Fruit fly (Drosophila melanogaster) whole organism, embryonic: ENCODE measurements around the gene Ir25a.
A peak's percentile ranks its signal among the peaks of the same experiment; 100 is the strongest.

Experiments used
- ATbp ChIP-seq: fragments of 200-800 bp; sonication (Bioruptor generic); optimal IDR thresholded peaks from 2 replicates; lab custom pipeline; 2017; ENCODE audit warnings: missing biosample characterization, mild to moderate bottlenecking, missing genetic modification characterization, missing genetic modification reagents
- Ada2b ChIP-seq: fragments of 200-800 bp; sonication (Bioruptor generic); IDR thresholded peaks from 2 replicates; pipeline ENCODE4 v1.3.6; 2022; ENCODE audit warnings: missing biosample characterization, missing genetic modification characterization
- B-H2 ChIP-seq: fragments of 200-800 bp; sonication (Bioruptor generic); optimal IDR thresholded peaks from 2 replicates; lab custom pipeline; 2018; ENCODE audit warnings: missing biosample characterization, mild to moderate bottlenecking, missing genetic modification characterization
- BEAF-32 ChIP-seq: fragments of 200-800 bp; sonication (Bioruptor generic); optimal IDR thresholded peaks from 3 replicates; lab custom pipeline; 2017; ENCODE audit warnings: missing biosample characterization, missing genetic modification characterization, mild to moderate bottlenecking, moderate library complexity, missing genetic modification reagents
- Bdp1 ChIP-seq: fragments of 200-800 bp; sonication (Bioruptor generic); optimal IDR thresholded peaks from 3 replicates; lab custom pipeline; 2016; ENCODE audit warnings: missing biosample characterization, missing genetic modification characterization
- Bteb2 ChIP-seq: fragments of 200-800 bp; sonication (Bioruptor generic); optimal IDR thresholded peaks from 2 replicates; lab custom pipeline; 2016; ENCODE audit warnings: missing biosample characterization, missing genetic modification characterization
- CG10321 ChIP-seq: fragments of 200-800 bp; sonication (Bioruptor generic); IDR thresholded peaks from 2 replicates; pipeline ENCODE4 v1.3.6; 2022; ENCODE audit warnings: missing biosample characterization, missing genetic modification characterization
- CG10462 ChIP-seq: fragments of 200-800 bp; sonication (Bioruptor generic); optimal IDR thresholded peaks from 2 replicates; lab custom pipeline; 2016; ENCODE audit warnings: missing biosample characterization, missing genetic modification characterization
- CG11696 ChIP-seq: fragments of 200-800 bp; sonication (Bioruptor generic); IDR thresholded peaks from 2 replicates; pipeline ENCODE4 v1.3.6; 2022; ENCODE audit warnings: missing biosample characterization, missing genetic modification characterization
- CG12104 ChIP-seq: fragments of 200-800 bp; sonication (Bioruptor generic); optimal IDR thresholded peaks from 3 replicates; lab custom pipeline; 2016; ENCODE audit warnings: missing biosample characterization, missing genetic modification characterization
- CG12299 ChIP-seq: fragments of 200-800 bp; sonication (Bioruptor generic); optimal IDR thresholded peaks from 2 replicates; lab custom pipeline; 2018; ENCODE audit warnings: missing biosample characterization, mild to moderate bottlenecking, missing genetic modification characterization
- CG14441 ChIP-seq: fragments of 200-800 bp; sonication (Bioruptor generic); IDR thresholded peaks from 2 replicates; pipeline ENCODE4 v1.3.6; 2022; ENCODE audit warnings: missing biosample characterization, missing genetic modification characterization
- CG1647 ChIP-seq: fragments of 200-800 bp; sonication (Bioruptor generic); optimal IDR thresholded peaks from 3 replicates; lab custom pipeline; 2016; ENCODE audit warnings: missing biosample characterization, missing genetic modification characterization
- CG2199 ChIP-seq: fragments of 200-800 bp; sonication (Bioruptor generic); IDR thresholded peaks from 3 replicates; pipeline ENCODE4 v1.3.6; 2022; ENCODE audit warnings: missing biosample characterization, missing genetic modification characterization
- CG2712 ChIP-seq: fragments of 200-800 bp; optimal IDR thresholded peaks from 3 replicates; lab custom pipeline; 2019; ENCODE audit warnings: missing biosample characterization, mild to moderate bottlenecking, missing genetic modification characterization, moderate library complexity
- CG31441 ChIP-seq: fragments of 200-800 bp; sonication (Bioruptor generic); IDR thresholded peaks from 2 replicates; pipeline ENCODE4 v1.3.6; 2022; ENCODE audit warnings: missing biosample characterization, missing genetic modification characterization
- CG3163 ChIP-seq: fragments of 200-800 bp; sonication (Bioruptor generic); optimal IDR thresholded peaks from 3 replicates; lab custom pipeline; 2016; ENCODE audit warnings: missing biosample characterization, missing genetic modification characterization
- CG4730 ChIP-seq: fragments of 200-800 bp; sonication (Bioruptor generic); IDR thresholded peaks from 2 replicates; pipeline ENCODE4 v1.3.6; 2022; ENCODE audit warnings: missing biosample characterization, missing genetic modification characterization
- CG4854 ChIP-seq: fragments of 200-800 bp; sonication (Bioruptor generic); optimal IDR thresholded peaks from 2 replicates; lab custom pipeline; 2016; ENCODE audit warnings: missing biosample characterization, missing genetic modification characterization, inconsistent platforms
- CG8290 ChIP-seq, 3 experiments: fragments of 200-800 bp; sonication (Bioruptor generic); optimal IDR thresholded peaks; 2 replicates each; lab custom pipeline; 2016 to 2019; ENCODE audit warnings: missing biosample characterization in 3 of 3, missing genetic modification characterization in 3 of 3, mild to moderate bottlenecking in 2 of 3, moderate library complexity in 1 of 3
- CG8765 ChIP-seq: fragments of 200-800 bp; sonication (Bioruptor generic); IDR thresholded peaks from 2 replicates; pipeline ENCODE4 v1.3.6; 2022; ENCODE audit warnings: missing biosample characterization, missing genetic modification characterization
- D19A ChIP-seq: fragments of 200-800 bp; optimal IDR thresholded peaks from 3 replicates; lab custom pipeline; 2019; ENCODE audit warnings: missing biosample characterization, mild to moderate bottlenecking, missing genetic modification characterization, moderate library complexity
- Dek ChIP-seq: fragments of 200-800 bp; sonication (Bioruptor generic); optimal IDR thresholded peaks from 3 replicates; lab custom pipeline; 2019; ENCODE audit warnings: missing biosample characterization, mild to moderate bottlenecking, missing genetic modification characterization, moderate library complexity
- Dll ChIP-seq: fragments of 200-800 bp; sonication (Bioruptor generic); IDR thresholded peaks from 4 replicates; pipeline ENCODE4 v1.3.6; 2022; ENCODE audit warnings: missing biosample characterization, missing genetic modification characterization; ENCODE audit not compliant: partially characterized antibody
- Dref ChIP-seq: fragments of 200-800 bp; sonication (Bioruptor generic); IDR thresholded peaks from 2 replicates; pipeline ENCODE4 v1.3.6; 2022; ENCODE audit warnings: missing biosample characterization, missing genetic modification characterization
- Ets65A ChIP-seq: fragments of 200-800 bp; sonication (Bioruptor generic); peaks from one replicate; lab custom pipeline; 2016; ENCODE audit warnings: missing biosample characterization, missing genetic modification characterization
- H15 ChIP-seq: fragments of 200-800 bp; sonication (Bioruptor generic); IDR thresholded peaks from 3 replicates; pipeline ENCODE4 v1.3.6; 2022; ENCODE audit warnings: missing biosample characterization, missing genetic modification characterization
- Lhr ChIP-seq: fragments of 200-800 bp; sonication (Bioruptor generic); optimal IDR thresholded peaks from 3 replicates; lab custom pipeline; 2017; ENCODE audit warnings: mild to moderate bottlenecking, missing biosample characterization, missing genetic modification reagents, missing genetic modification characterization
- Lpt ChIP-seq: fragments of >200 bp; optimal IDR thresholded peaks from 2 replicates; lab custom pipeline; 2018; ENCODE audit warnings: missing biosample characterization, missing genetic modification characterization
- Nf-YB ChIP-seq: fragments of 200-800 bp; sonication (Bioruptor generic); optimal IDR thresholded peaks from 3 replicates; lab custom pipeline; 2019; ENCODE audit warnings: missing biosample characterization, mild to moderate bottlenecking, missing genetic modification characterization, moderate library complexity
- Nf-YC ChIP-seq: fragments of 200-800 bp; optimal IDR thresholded peaks from 3 replicates; lab custom pipeline; 2019; ENCODE audit warnings: missing biosample characterization, mild to moderate bottlenecking, missing genetic modification characterization, moderate library complexity
- Rx ChIP-seq: fragments of 200-800 bp; sonication (Bioruptor generic); IDR thresholded peaks from 2 replicates; pipeline ENCODE4 v1.3.6; 2022; ENCODE audit warnings: missing biosample characterization, missing genetic modification characterization
- Sox100B ChIP-seq: fragments of 200-800 bp; sonication (Bioruptor generic); optimal IDR thresholded peaks from 3 replicates; lab custom pipeline; 2018; ENCODE audit warnings: missing biosample characterization, mild to moderate bottlenecking, missing genetic modification characterization
- Usf ChIP-seq: fragments of 200-800 bp; sonication (Bioruptor generic); optimal IDR thresholded peaks from 2 replicates; lab custom pipeline; 2017; ENCODE audit warnings: missing genotype, missing biosample characterization, missing genetic modification characterization
- Xbp1 ChIP-seq: fragments of 200-800 bp; sonication (Bioruptor generic); optimal IDR thresholded peaks from 3 replicates; lab custom pipeline; 2016; ENCODE audit warnings: missing biosample characterization, mild to moderate bottlenecking, missing genetic modification characterization
- YL-1 ChIP-seq: fragments of 200-800 bp; sonication (Bioruptor generic); optimal IDR thresholded peaks from 3 replicates; lab custom pipeline; 2017; ENCODE audit warnings: missing biosample characterization, mild to moderate bottlenecking, missing genetic modification characterization
- ase ChIP-seq: fragments of 200-800 bp; sonication (Bioruptor generic); IDR thresholded peaks from 3 replicates; pipeline ENCODE4 v1.3.6; 2022; ENCODE audit warnings: missing biosample characterization, missing genetic modification characterization
- ato ChIP-seq: fragments of 200-800 bp; sonication (Bioruptor generic); IDR thresholded peaks from 2 replicates; pipeline ENCODE4 v1.3.6; 2022; ENCODE audit warnings: missing biosample characterization, missing genetic modification characterization; ENCODE audit not compliant: partially characterized antibody
- bowl ChIP-seq: fragments of 200-800 bp; sonication (Bioruptor generic); IDR thresholded peaks from 2 replicates; pipeline ENCODE4 v1.3.6; 2022; ENCODE audit warnings: missing biosample characterization, missing genetic modification characterization
- chn ChIP-seq: fragments of 200-800 bp; sonication (Bioruptor generic); optimal IDR thresholded peaks from 2 replicates; lab custom pipeline; 2016; ENCODE audit warnings: missing biosample characterization, missing genetic modification characterization
- croc ChIP-seq: fragments of 200-800 bp; sonication (Bioruptor generic); conservative IDR thresholded peaks from 3 replicates; pipeline ENCODE4 v1.3.6; 2022; ENCODE audit warnings: missing biosample characterization, missing genetic modification characterization
- eve ChIP-seq, 2 experiments: fragments of >200 bp; optimal IDR thresholded peaks; 2 replicates each; lab custom pipeline; 2017; ENCODE audit warnings: missing biosample characterization in 2 of 2, missing genetic modification characterization in 2 of 2
- grau ChIP-seq: fragments of 200-800 bp; optimal IDR thresholded peaks from 3 replicates; lab custom pipeline; 2019; ENCODE audit warnings: missing biosample characterization, mild to moderate bottlenecking, missing genetic modification characterization, moderate library complexity
- ind ChIP-seq: fragments of 200-800 bp; sonication (Bioruptor generic); optimal IDR thresholded peaks from 3 replicates; lab custom pipeline; 2016; ENCODE audit warnings: missing biosample characterization, missing genetic modification characterization
- lov ChIP-seq, 2 experiments: fragments of 200-800 bp in 1 of 2; fragments of >200 bp in 1 of 2; sonication (Bioruptor generic) in 1 of 2; IDR thresholded peaks in 1 of 2; optimal IDR thresholded peaks in 1 of 2; 2 replicates in 1 of 2; 3 replicates in 1 of 2; pipeline versions ENCODE4 v1.3.6 to Lab custom; 2017 to 2022; ENCODE audit warnings: missing biosample characterization in 1 of 2, missing genetic modification characterization in 1 of 2
- sr ChIP-seq: fragments of 200-800 bp; sonication (Bioruptor generic); IDR thresholded peaks from 3 replicates; pipeline ENCODE4 v1.3.6; 2022; ENCODE audit warnings: missing biosample characterization, missing genetic modification characterization
- tap ChIP-seq: fragments of 200-800 bp; optimal IDR thresholded peaks from 3 replicates; lab custom pipeline; 2019; ENCODE audit warnings: missing biosample characterization, mild to moderate bottlenecking, missing genetic modification characterization, moderate library complexity
- zen ChIP-seq: fragments of 200-800 bp; sonication (Bioruptor generic); optimal IDR thresholded peaks from 3 replicates; lab custom pipeline; 2018; ENCODE audit warnings: missing biosample characterization, mild to moderate bottlenecking, missing genetic modification characterization, moderate library complexity
- zfh1 ChIP-seq: fragments of 200-800 bp; sonication (Bioruptor generic); IDR thresholded peaks from 3 replicates; pipeline ENCODE4 v1.3.6; 2022; ENCODE audit warnings: missing biosample characterization, missing genetic modification characterization

The Ir25a gene

DNA sequence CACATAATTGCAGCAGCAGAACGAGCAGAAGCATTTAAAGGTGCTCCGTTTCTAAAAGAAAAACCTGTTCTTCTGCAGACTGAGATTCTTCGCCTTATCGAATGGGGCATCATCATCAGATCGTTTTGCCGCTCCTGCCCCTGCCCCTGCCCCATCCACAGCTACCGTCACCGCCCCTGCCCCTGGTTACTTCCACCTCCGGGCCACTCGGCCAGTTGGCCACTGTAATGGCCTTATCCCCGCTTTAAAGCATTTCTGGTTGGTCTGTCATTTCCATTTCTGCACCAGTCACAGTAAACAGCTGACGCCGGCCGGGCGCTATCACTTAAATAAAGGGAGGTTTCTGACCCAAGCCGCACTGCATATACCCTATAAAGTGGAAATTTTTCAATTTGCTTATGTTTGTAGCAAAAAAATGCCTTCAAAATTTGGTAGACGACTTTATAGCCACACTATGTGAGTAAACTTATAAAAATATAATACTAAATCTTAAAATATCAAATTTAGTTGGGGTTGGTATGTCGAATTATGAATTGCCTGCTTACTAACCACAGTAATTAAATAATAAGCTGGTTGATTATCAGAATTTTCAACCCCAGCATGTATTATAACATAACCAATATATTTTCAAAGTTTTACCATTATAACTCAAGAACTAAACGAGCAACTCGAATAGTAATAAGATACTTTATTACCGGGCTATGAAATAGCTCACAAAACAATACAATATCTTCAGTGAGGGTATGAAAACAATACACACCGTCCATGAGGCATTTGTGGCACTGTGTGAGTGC, 24.2 kb downstream of the Ir25a start (continued):
- peak; percentile 84 for TF ChIP-seq Sox100B (GFP tag; lab: Kevin White, UChicago)
- TF ChIP-seq CG8290 (GFP tag; optimal IDR thresholded peaks at IDR 0.05; lab: Kevin White, UChicago) = peak; percentile 26
- no peak for TF ChIP-seq CG8290 (tag; optimal IDR thresholded peaks at IDR 0.05; lab: Kevin White, UChicago)
- peak; percentile 31 for TF ChIP-seq ind (GFP tag; lab: Kevin White, UChicago)
- TF ChIP-seq grau = peak; percentile 78
- no peak for TF ChIP-seq Dll
- no peak for TF ChIP-seq YL-1 (GFP tag; lab: Kevin White, UChicago)
- TF ChIP-seq Bdp1 = peak; percentile 25
- no peak for TF ChIP-seq BEAF-32 (GFP tag; lab: Kevin White, UChicago)
- TF ChIP-seq Lpt (GFP tag; lab: Kevin White, UChicago) = no peak
- TF ChIP-seq CG10462 (GFP tag; lab: Kevin White, UChicago) = peak; percentile 37
- TF ChIP-seq B-H2 (GFP tag; lab: Kevin White, UChicago) = no peak
- TF ChIP-seq Nf-YB (GFP tag; lab: Kevin White, UChicago) = peak; percentile 92
- 0 out of 3 replicates have a peak, but pooled peaks have one; percentile 20 for TF ChIP-seq croc (GFP tag; lab: Robert Waterston, UW)
- no peak for TF ChIP-seq CG11696 (GFP tag; lab: Robert Waterston, UW)
- peak; percentile 65 for TF ChIP-seq CG2712 (tag; lab: Kevin White, UChicago)
- TF ChIP-seq CG8765 (GFP tag; lab: Robert Waterston, UW) = no peak
- peak; percentile 62 for TF ChIP-seq Xbp1 (GFP tag; lab: Kevin White, UChicago)
- peak; percentile 10 for TF ChIP-seq CG4854 (GFP tag; lab: Kevin White, UChicago)
- TF ChIP-seq Dek = peak; percentile 61
- peak; percentile 60 for TF ChIP-seq ATbp (GFP tag; lab: Kevin White, UChicago)
- TF ChIP-seq Rx (GFP tag; lab: Robert Waterston, UW) = no peak
- TF ChIP-seq Dref (GFP tag; lab: Robert Waterston, UW) = no peak
- peak; percentile 42; the same call in 1 of the 2 replicates for TF ChIP-seq Ada2b (GFP tag; lab: Robert Waterston, UW)
- no peak for TF ChIP-seq CG12299 (tag; lab: Kevin White, UChicago)
- TF ChIP-seq Lhr (GFP tag; lab: Kevin White, UChicago) = no peak
- TF ChIP-seq zen = peak; percentile 3
- TF ChIP-seq Usf (GFP tag; lab: Kevin White, UChicago) = peak; percentile 50
- TF ChIP-seq CG31441 = peak; percentile 66
- no peak for TF ChIP-seq CG10321 (GFP tag; lab: Robert Waterston, UW)
- TF ChIP-seq Ets65A = peak; percentile 89
- TF ChIP-seq CG3163 (GFP tag; lab: Kevin White, UChicago) = no peak
- TF ChIP-seq lov (optimal IDR thresholded peaks at IDR 0.05; lab: Kevin White, UChicago) = no peak
- TF ChIP-seq lov (GFP tag; IDR thresholded peaks at IDR 0.05; lab: Robert Waterston, UW) = no peak
- TF ChIP-seq CG12104 = peak; percentile 62
- no peak for TF ChIP-seq CG14441 (GFP tag; lab: Robert Waterston, UW)
- TF ChIP-seq CG1647 (GFP tag; lab: Kevin White, UChicago) = peak; percentile 32
- peak; percentile 29 for TF ChIP-seq chn
- no peak for TF ChIP-seq eve (GFP tag; optimal IDR thresholded peaks at IDR 0.05; lab: Kevin White, UChicago)
- no peak for TF ChIP-seq Nf-YC (tag; lab: Kevin White, UChicago)
- peak; percentile 100 for TF ChIP-seq D19A (tag; lab: Kevin White, UChicago)
- no peak for TF ChIP-seq ase (GFP tag; lab: Robert Waterston, UW)
- no peak for TF ChIP-seq zfh1 (GFP tag; lab: Robert Waterston, UW)
- peak; percentile 36 for TF ChIP-seq Bteb2
- no peak for TF ChIP-seq ato (GFP tag; lab: Robert Waterston, UW)
- TF ChIP-seq CG4730 (GFP tag; lab: Robert Waterston, UW) = no peak
- TF ChIP-seq tap (tag; lab: Kevin White, UChicago) = peak; percentile 36
- TF ChIP-seq H15 (GFP tag; lab: Robert Waterston, UW) = no peak
- TF ChIP-seq bowl (GFP tag; lab: Robert Waterston, UW) = no peak
- TF ChIP-seq CG2199 = no peak
- TF ChIP-seq sr (GFP tag; lab: Robert Waterston, UW) = no peak
